Worm (Caenorhabditis elegans) whole organism, mixed stage, embryonic: ENCODE results near the gene Y32B12B.2.

ENCODE experiments used
- bed-3 ChIP-seq: fragments of 200-800 bp; sonication (Bioruptor generic); optimal IDR thresholded peaks from 3 replicates; lab custom pipeline; 2018; ENCODE audit warnings: mild to moderate bottlenecking, missing genetic modification characterization, moderate library complexity, missing compliant biosample characterization
- lin-13 ChIP-seq: fragments of 150-350 bp; optimal IDR thresholded peaks from 2 replicates; lab custom pipeline; 2014; ENCODE audit warnings: missing biosample characterization, missing genetic modification characterization
- lsy-2 ChIP-seq: fragments of 150-350 bp; optimal IDR thresholded peaks from 2 replicates; lab custom pipeline; 2014; ENCODE audit warnings: missing biosample characterization, missing genetic modification characterization
- mep-1 ChIP-seq: fragments of 150-350 bp; optimal IDR thresholded peaks from 2 replicates; lab custom pipeline; 2017; ENCODE audit warnings: missing biosample characterization, missing genetic modification reagents, missing genetic modification characterization, inconsistent platforms
- mls-2 ChIP-seq: sonication (generic microtip); optimal IDR thresholded peaks from 2 replicates; lab custom pipeline; 2016; ENCODE audit warnings: mild to moderate bottlenecking, missing genetic modification characterization, moderate library complexity, missing compliant biosample characterization
- nhr-12 ChIP-seq: fragments of 150-350 bp; optimal IDR thresholded peaks from 2 replicates; lab custom pipeline; 2014; ENCODE audit warnings: missing biosample characterization, missing genetic modification characterization
- nhr-237 ChIP-seq: fragments of 150-350 bp; optimal IDR thresholded peaks from 2 replicates; lab custom pipeline; 2014; ENCODE audit warnings: missing biosample characterization, missing genetic modification characterization
- pha-4 ChIP-seq: fragments of 150-350 bp; optimal IDR thresholded peaks from 2 replicates; lab custom pipeline; 2018; ENCODE audit warnings: missing biosample characterization, missing genetic modification reagents, missing genetic modification characterization
- tbx-8 ChIP-seq: fragments of 200-800 bp; sonication (Bioruptor generic); optimal IDR thresholded peaks from 2 replicates; lab custom pipeline; 2018; ENCODE audit warnings: mild to moderate bottlenecking, missing genetic modification characterization, moderate library complexity, missing compliant biosample characterization
- ztf-11 ChIP-seq: fragments of 150-350 bp; optimal IDR thresholded peaks from 2 replicates; lab custom pipeline; 2014; ENCODE audit warnings: missing biosample characterization, missing genetic modification characterization

- TF ChIP-seq bed-3 (GFP tag; lab: Kevin White, UChicago) (no peak), lin-13 (tag; lab: Kevin White, UChicago) (no peak), ztf-11 (tag; lab: Kevin White, UChicago) (no peak), lsy-2 (tag; lab: Kevin White, UChicago) (no peak), mep-1 (no peak), tbx-8 (GFP tag; lab: Kevin White, UChicago) (no peak), nhr-237 (no peak), mls-2 (tag; lab: Kevin White, UChicago) (no peak), pha-4 (no peak), nhr-12 (tag; lab: Kevin White, UChicago) (no peak)
Observed at ce11 chrV:16536701-16537100, 1.5 kb upstream of the Y32B12B.2 start, which contains the start of gene Y32B12B.1.
